Worm (Caenorhabditis elegans) whole organism, L3 larva: Measurements from ENCODE around the gene Y67D8C.22.

ENCODE experiments used
- elt-1 ChIP-seq: fragments of 150-350 bp; optimal IDR thresholded peaks from 2 replicates; lab custom pipeline; 2014; ENCODE audit warnings: missing biosample characterization, missing genetic modification characterization
- lin-39 ChIP-seq: fragments of 150-350 bp; optimal IDR thresholded peaks from 2 replicates; lab custom pipeline; 2018; ENCODE audit warnings: missing biosample characterization, missing genetic modification reagents, missing genetic modification characterization
- nhr-28 ChIP-seq: fragments of 150-350 bp; optimal IDR thresholded peaks from 2 replicates; lab custom pipeline; 2014; ENCODE audit warnings: missing biosample characterization, missing genetic modification characterization

- TF ChIP-seq lin-39 (peak; percentile 56), elt-1 (tag; lab: Kevin White, UChicago) (no peak), nhr-28 (tag; lab: Kevin White, UChicago) (no peak)
Observed at ce11 chrIV:3029882-3030281, 46.2 kb downstream of the Y67D8C.22 start.
